Fruit fly (Drosophila melanogaster): ENCODE data around the gene CG17648.

The CG17648 gene

dm6 chr2L:1737057-1737581 is 15.0 kb upstream of the CG17648 start (continued):
- TF ChIP-seq B-H2 (GFP tag; optimal IDR thresholded peaks at IDR 0.05) (no peak), B-H1 (GFP tag; IDR thresholded peaks at IDR 0.05) (peak; percentile 66), pum (GFP tag; optimal IDR thresholded peaks at IDR 0.05) (peak; percentile 89), CG32767 (GFP tag; IDR thresholded peaks at IDR 0.05) (peak; percentile 83; the same call in 1 of the 2 replicates), gem (tag; optimal IDR thresholded peaks at IDR 0.05) (peak; percentile 94), CG3838 (GFP tag; optimal IDR thresholded peaks at IDR 0.05) (peak; percentile 78), CG2875 (GFP tag; optimal IDR thresholded peaks at IDR 0.05) (peak; percentile 88), ara (GFP tag; IDR thresholded peaks at IDR 0.05) (peak; percentile 87), CG7839 (tag; optimal IDR thresholded peaks at IDR 0.05) (peak; percentile 78), CG1647 (GFP tag; optimal IDR thresholded peaks at IDR 0.05) (peak; percentile 62), CG17186 (GFP tag; optimal IDR thresholded peaks at IDR 0.05) (peak; percentile 42), CG16863 (GFP tag; optimal IDR thresholded peaks at IDR 0.05) (peak; percentile 92), Hsf (GFP tag; optimal IDR thresholded peaks at IDR 0.05) (peak; percentile 93), CG1529 (GFP tag; optimal IDR thresholded peaks at IDR 0.05) (peak; percentile 85), onecut (GFP tag; IDR thresholded peaks at IDR 0.05) (peak; percentile 35; the same call in 1 of the 2 replicates), gcm2 (GFP tag; optimal IDR thresholded peaks at IDR 0.05) (peak; percentile 67), ems (GFP tag; optimal IDR thresholded peaks at IDR 0.05) (peak; percentile 82), hkb (optimal IDR thresholded peaks at IDR 0.05) (no peak), hkb (GFP tag; IDR thresholded peaks at IDR 0.05) (peak; percentile 84), CG12744 (GFP tag; optimal IDR thresholded peaks at IDR 0.05) (peak; percentile 83), odd (GFP tag; optimal IDR thresholded peaks at IDR 0.05) (peak; percentile 61), CG8388 (GFP tag; optimal IDR thresholded peaks at IDR 0.05) (peak; percentile 85), Spps (tag; optimal IDR thresholded peaks at IDR 0.05) (peak; percentile 55), CG18011 (GFP tag; optimal IDR thresholded peaks at IDR 0.05) (peak; percentile 56), CG12942 (GFP tag; optimal IDR thresholded peaks at IDR 0.05) (peak; percentile 92), CG14965 (GFP tag; optimal IDR thresholded peaks at IDR 0.05; ENCODE audit: borderline replicate concordance) (peak; percentile 20), pan (optimal IDR thresholded peaks at IDR 0.05) (peak in 1 of 2 experiments; percentile 48), pan (GFP tag; optimal IDR thresholded peaks at IDR 0.05 in 1 of 2, IDR thresholded peaks at IDR 0.05 in 1 of 2) (peak in 1 of 2 experiments; percentile 90), MBD-R2 (GFP tag; IDR thresholded peaks at IDR 0.05) (peak; percentile 43; the same call in 1 of the 2 replicates), CG17912 (GFP tag; optimal IDR thresholded peaks at IDR 0.05) (no peak), CG14050 (GFP tag; IDR thresholded peaks at IDR 0.05) (peak; percentile 80), Optix (GFP tag; IDR thresholded peaks at IDR 0.05) (peak; percentile 80; the same call in 2 of the 3 replicates), chn (GFP tag; optimal IDR thresholded peaks at IDR 0.05) (peak; percentile 93), slbo (GFP tag; IDR thresholded peaks at IDR 0.05) (peak; percentile 80), ind (GFP tag; optimal IDR thresholded peaks at IDR 0.05) (peak; percentile 90), otp (GFP tag; IDR thresholded peaks at IDR 0.05) (peak; percentile 80), CG14441 (GFP tag; IDR thresholded peaks at IDR 0.05) (peak; percentile 83), CG7928 (GFP tag; optimal IDR thresholded peaks at IDR 0.05) (peak; percentile 48), CG7786 (GFP tag; optimal IDR thresholded peaks at IDR 0.05) (peak; percentile 93), pita (GFP tag; optimal IDR thresholded peaks at IDR 0.05) (no peak), CG31224 (GFP tag; IDR thresholded peaks at IDR 0.05) (peak; percentile 82), NC2α (GFP tag; optimal IDR thresholded peaks at IDR 0.05) (peak; percentile 61), Dek (tag; optimal IDR thresholded peaks at IDR 0.05) (peak; percentile 73), chinmo (GFP tag; IDR thresholded peaks at IDR 0.05; ENCODE audit: partially characterized antibody) (peak; percentile 85; the same call in 3 of the 4 replicates), H2.0 (GFP tag; IDR thresholded peaks at IDR 0.05) (peak; percentile 85), run (tag; optimal IDR thresholded peaks at IDR 0.05) (peak; percentile 71), dati (GFP tag; IDR thresholded peaks at IDR 0.05) (peak; percentile 69), CG14667 (GFP tag; IDR thresholded peaks at IDR 0.05) (peak; percentile 85), disco-r (GFP tag; optimal IDR thresholded peaks at IDR 0.05) (peak; percentile 85), Nf-YA (GFP tag; IDR thresholded peaks at IDR 0.05) (peak; percentile 80), NFAT (GFP tag; IDR thresholded peaks at IDR 0.05) (0 out of 2 replicates have a peak, but pooled peaks have one; percentile 34)
